Worm (Caenorhabditis elegans) whole organism, L3 larva: Measurements from ENCODE around the gene dsl-5.

ENCODE experiments used
- ceh-16 ChIP-seq: sonication (generic microtip); optimal IDR thresholded peaks from 2 replicates; lab custom pipeline; 2017; ENCODE audit warnings: missing biosample characterization, missing genetic modification characterization
- ceh-9 ChIP-seq: sonication (generic microtip); optimal IDR thresholded peaks from 2 replicates; lab custom pipeline; 2018; ENCODE audit warnings: missing biosample characterization, missing genetic modification characterization
- nhr-237 ChIP-seq: fragments of 150-350 bp; optimal IDR thresholded peaks from 2 replicates; lab custom pipeline; 2014; ENCODE audit warnings: missing biosample characterization, missing genetic modification characterization
- pha-4 ChIP-seq: fragments of 150-350 bp; optimal IDR thresholded peaks from 2 replicates; lab custom pipeline; 2014; ENCODE audit warnings: missing biosample characterization, missing genetic modification reagents, missing genetic modification characterization
- unc-62 ChIP-seq: fragments of 150-350 bp; sonication (generic microtip); optimal IDR thresholded peaks from 4 replicates; lab custom pipeline; 2014; ENCODE audit warnings: missing biosample characterization, missing genetic modification reagents, missing genetic modification characterization

DNA sequence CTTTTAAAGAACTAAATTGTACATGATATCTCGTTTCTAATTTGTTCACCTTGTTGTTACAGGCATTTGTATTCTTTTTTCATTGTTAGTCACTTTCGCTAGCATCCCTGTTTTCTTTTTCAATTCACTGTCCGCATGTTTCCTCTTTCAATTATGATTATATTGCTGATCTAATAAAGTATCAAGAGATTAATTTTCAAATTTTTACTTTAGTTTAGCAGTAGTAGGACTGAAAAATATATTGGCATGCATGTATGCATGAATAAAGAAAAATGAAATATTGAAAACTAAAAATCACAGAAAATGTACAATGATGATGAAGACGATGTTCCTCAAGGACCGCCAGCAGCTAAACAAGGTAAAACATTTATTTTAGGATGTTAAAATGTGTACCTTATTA, 17.2 kb upstream of the dsl-5 start, which contains the start of gene rbm-17:
- TF ChIP-seq nhr-237 (no peak), ceh-16 (tag; lab: Kevin White, UChicago) (no peak), pha-4 (tag; lab: Kevin White, UChicago) (no peak), unc-62 (GFP tag; lab: Kevin White, UChicago) (no peak), ceh-9 (tag; lab: Kevin White, UChicago) (no peak)
